Fruit fly (Drosophila melanogaster) whole organism, embryonic: Measurements from ENCODE around the gene CG15914.

Source experiments
- Abd-B ChIP-seq: fragments of 200-800 bp; sonication (Bioruptor generic); optimal IDR thresholded peaks from 2 replicates; lab custom pipeline; 2018; ENCODE audit warnings: missing biosample characterization, mild to moderate bottlenecking, missing genetic modification characterization, moderate library complexity
- Aef1 ChIP-seq: fragments of 200-800 bp; sonication (Bioruptor generic); IDR thresholded peaks from 3 replicates; pipeline ENCODE4 v1.3.6; 2022; ENCODE audit warnings: missing biosample characterization, missing genetic modification characterization
- Blimp-1 ChIP-seq: fragments of 200-800 bp; sonication (Bioruptor generic); optimal IDR thresholded peaks from 3 replicates; lab custom pipeline; 2018; ENCODE audit warnings: missing biosample characterization, missing genetic modification characterization, mild to moderate bottlenecking, moderate library complexity, missing genetic modification reagents
- C15 ChIP-seq: fragments of 200-800 bp; sonication (Bioruptor generic); IDR thresholded peaks from 3 replicates; pipeline ENCODE4 v1.3.6; 2022; ENCODE audit warnings: missing biosample characterization, missing genetic modification characterization
- CG11695 ChIP-seq: fragments of 200-800 bp; sonication (Bioruptor generic); IDR thresholded peaks from 3 replicates; pipeline ENCODE4 v1.3.6; 2022; ENCODE audit warnings: missing biosample characterization, missing genetic modification characterization
- CG1233 ChIP-seq: fragments of 200-800 bp; sonication (Bioruptor generic); optimal IDR thresholded peaks from 4 replicates; lab custom pipeline; 2018; ENCODE audit warnings: missing biosample characterization, mild to moderate bottlenecking, missing genetic modification characterization
- CG14860 ChIP-seq: fragments of 200-800 bp; sonication (Bioruptor generic); IDR thresholded peaks from 3 replicates; pipeline ENCODE4 v1.3.6; 2022; ENCODE audit warnings: missing biosample characterization, missing genetic modification characterization; ENCODE audit not compliant: partially characterized antibody
- CG1529 ChIP-seq: fragments of 200-800 bp; sonication (Bioruptor generic); optimal IDR thresholded peaks from 3 replicates; lab custom pipeline; 2018; ENCODE audit warnings: missing biosample characterization, missing genetic modification characterization
- CG15601 ChIP-seq: fragments of 200-800 bp; sonication (Bioruptor generic); optimal IDR thresholded peaks from 3 replicates; lab custom pipeline; 2019; ENCODE audit warnings: missing biosample characterization, mild to moderate bottlenecking, missing genetic modification characterization, moderate library complexity
- CG18619 ChIP-seq: fragments of 200-800 bp; sonication (Bioruptor generic); optimal IDR thresholded peaks from 3 replicates; lab custom pipeline; 2017; ENCODE audit warnings: missing biosample characterization, mild to moderate bottlenecking, missing genetic modification characterization
- CG2712 ChIP-seq: fragments of 200-800 bp; optimal IDR thresholded peaks from 3 replicates; lab custom pipeline; 2019; ENCODE audit warnings: missing biosample characterization, mild to moderate bottlenecking, missing genetic modification characterization, moderate library complexity
- CG2875 ChIP-seq: fragments of 200-800 bp; sonication (Bioruptor generic); optimal IDR thresholded peaks from 2 replicates; lab custom pipeline; 2017; ENCODE audit warnings: missing biosample characterization, mild to moderate bottlenecking, missing genetic modification characterization, missing genetic modification reagents
- CG3847 ChIP-seq: fragments of 200-800 bp; sonication (Bioruptor generic); IDR thresholded peaks from 2 replicates; pipeline ENCODE4 v1.3.6; 2022; ENCODE audit warnings: missing biosample characterization, missing genetic modification characterization
- CG4404 ChIP-seq: fragments of 200-800 bp; sonication (Bioruptor generic); IDR thresholded peaks from 2 replicates; pipeline ENCODE4 v1.3.6; 2022; ENCODE audit warnings: missing biosample characterization, missing genetic modification characterization
- CG4820 ChIP-seq: fragments of 200-800 bp; sonication (Bioruptor generic); optimal IDR thresholded peaks from 3 replicates; lab custom pipeline; 2016; ENCODE audit warnings: missing biosample characterization, missing genetic modification characterization
- CG5180 ChIP-seq: fragments of 200-800 bp; sonication (Bioruptor generic); optimal IDR thresholded peaks from 3 replicates; lab custom pipeline; 2017; ENCODE audit warnings: missing biosample characterization, missing genetic modification characterization, mild to moderate bottlenecking, moderate library complexity, missing genetic modification reagents
- CG6689 ChIP-seq: fragments of 200-800 bp; sonication (Bioruptor generic); IDR thresholded peaks from 2 replicates; pipeline ENCODE4 v1.3.6; 2022; ENCODE audit warnings: missing biosample characterization, missing genetic modification characterization
- CG6854 ChIP-seq: fragments of 200-800 bp; sonication (Bioruptor generic); optimal IDR thresholded peaks from 3 replicates; lab custom pipeline; 2017; ENCODE audit warnings: missing biosample characterization, mild to moderate bottlenecking, missing genetic modification characterization
- CG7786 ChIP-seq: fragments of 200-800 bp; sonication (Bioruptor generic); optimal IDR thresholded peaks from 2 replicates; lab custom pipeline; 2016; ENCODE audit warnings: missing biosample characterization, missing genetic modification characterization
- CG7963 ChIP-seq: fragments of 200-800 bp; sonication (Bioruptor generic); IDR thresholded peaks from 3 replicates; pipeline ENCODE4 v1.3.6; 2022; ENCODE audit warnings: missing biosample characterization, missing genetic modification characterization; ENCODE audit not compliant: partially characterized antibody
- CG7987 ChIP-seq: fragments of 200-800 bp; sonication (Bioruptor generic); optimal IDR thresholded peaks from 2 replicates; lab custom pipeline; 2018; ENCODE audit warnings: missing biosample characterization, mild to moderate bottlenecking, missing genetic modification characterization, moderate library complexity
- CTCF ChIP-seq: fragments of 200-800 bp; sonication (Bioruptor generic); optimal IDR thresholded peaks from 2 replicates; lab custom pipeline; 2017; ENCODE audit warnings: missing biosample characterization, mild to moderate bottlenecking, missing genetic modification characterization, moderate library complexity
- D ChIP-seq, 2 experiments: fragments of 200-800 bp in 1 of 2; fragments of >200 bp in 1 of 2; sonication (Bioruptor generic) in 1 of 2; optimal IDR thresholded peaks; 2 replicates in 1 of 2; 3 replicates in 1 of 2; lab custom pipeline; 2017; ENCODE audit warnings: mild to moderate bottlenecking in 1 of 2, missing biosample characterization in 1 of 2, missing genetic modification characterization in 1 of 2, missing genetic modification reagents in 1 of 2
- Eip74EF ChIP-seq, 2 experiments: fragments of 200-800 bp in 1 of 2; fragments of >200 bp in 1 of 2; sonication (Bioruptor generic) in 1 of 2; optimal IDR thresholded peaks; 2 replicates each; lab custom pipeline; 2017 to 2019; ENCODE audit warnings: missing biosample characterization in 2 of 2, missing genetic modification characterization in 2 of 2, mild to moderate bottlenecking in 1 of 2, moderate library complexity in 1 of 2
- Ets65A ChIP-seq: fragments of 200-800 bp; sonication (Bioruptor generic); peaks from one replicate; lab custom pipeline; 2016; ENCODE audit warnings: missing biosample characterization, missing genetic modification characterization
- Gug ChIP-seq: fragments of 200-800 bp; sonication (Bioruptor generic); IDR thresholded peaks from 4 replicates; pipeline ENCODE4 v1.3.6; 2022; ENCODE audit warnings: missing biosample characterization, missing genetic modification characterization
- Myb ChIP-seq: fragments of 200-800 bp; sonication (Bioruptor generic); optimal IDR thresholded peaks from 2 replicates; lab custom pipeline; 2016; ENCODE audit warnings: missing biosample characterization, missing genetic modification characterization
- NC2α ChIP-seq: fragments of 200-800 bp; sonication (Bioruptor generic); optimal IDR thresholded peaks from 2 replicates; lab custom pipeline; 2016; ENCODE audit warnings: missing biosample characterization, missing genetic modification characterization
- Pdp1 ChIP-seq, 2 experiments: fragments of 200-800 bp; sonication (Bioruptor generic); optimal IDR thresholded peaks; 3 replicates each; lab custom pipeline; 2016; ENCODE audit warnings: missing biosample characterization in 2 of 2, missing genetic modification characterization in 2 of 2, mild to moderate bottlenecking in 1 of 2, moderate library complexity in 1 of 2
- Side ChIP-seq: fragments of 200-800 bp; sonication (Bioruptor generic); optimal IDR thresholded peaks from 2 replicates; lab custom pipeline; 2016; ENCODE audit warnings: missing biosample characterization, missing genetic modification characterization
- Sin3A ChIP-seq: fragments of >200 bp; optimal IDR thresholded peaks from 2 replicates; lab custom pipeline; 2018
- Taf1 ChIP-seq: fragments of 200-800 bp; sonication (Bioruptor generic); IDR thresholded peaks from 2 replicates; pipeline ENCODE4 v1.3.6; 2022; ENCODE audit warnings: missing biosample characterization, missing genetic modification characterization
- abd-A ChIP-seq: fragments of 200-800 bp; sonication (Bioruptor generic); optimal IDR thresholded peaks from 3 replicates; lab custom pipeline; 2019; ENCODE audit warnings: missing biosample characterization, mild to moderate bottlenecking, missing genetic modification characterization, moderate library complexity
- al ChIP-seq: fragments of 200-800 bp; sonication (Bioruptor generic); IDR thresholded peaks from 2 replicates; pipeline ENCODE4 v1.3.6; 2022; ENCODE audit warnings: missing biosample characterization, missing genetic modification characterization
- az2 ChIP-seq: fragments of 200-800 bp; sonication (Bioruptor generic); optimal IDR thresholded peaks from 3 replicates; lab custom pipeline; 2016; ENCODE audit warnings: missing biosample characterization, missing genetic modification characterization
- bbx ChIP-seq: fragments of 200-800 bp; sonication (Bioruptor generic); IDR thresholded peaks from 2 replicates; pipeline ENCODE4 v1.3.6; 2022; ENCODE audit warnings: missing biosample characterization, missing genetic modification characterization; ENCODE audit not compliant: partially characterized antibody
- chn ChIP-seq: fragments of 200-800 bp; sonication (Bioruptor generic); optimal IDR thresholded peaks from 2 replicates; lab custom pipeline; 2016; ENCODE audit warnings: missing biosample characterization, missing genetic modification characterization
- crp ChIP-seq, 2 experiments: fragments of 200-800 bp; sonication (Bioruptor generic); optimal IDR thresholded peaks; 2 replicates in 1 of 2; 3 replicates in 1 of 2; lab custom pipeline; 2017; ENCODE audit warnings: missing biosample characterization in 2 of 2, missing genetic modification characterization in 2 of 2, mild to moderate bottlenecking in 1 of 2, moderate library complexity in 1 of 2
- eve ChIP-seq, 2 experiments: fragments of >200 bp; optimal IDR thresholded peaks; 2 replicates each; lab custom pipeline; 2017; ENCODE audit warnings: missing biosample characterization in 2 of 2, missing genetic modification characterization in 2 of 2
- gcm2 ChIP-seq: fragments of 200-800 bp; sonication (Bioruptor generic); optimal IDR thresholded peaks from 2 replicates; lab custom pipeline; 2016; ENCODE audit warnings: missing biosample characterization, missing genetic modification characterization
- grau ChIP-seq: fragments of 200-800 bp; optimal IDR thresholded peaks from 3 replicates; lab custom pipeline; 2019; ENCODE audit warnings: missing biosample characterization, mild to moderate bottlenecking, missing genetic modification characterization, moderate library complexity
- knrl ChIP-seq: fragments of 200-800 bp; sonication (Bioruptor generic); IDR thresholded peaks from 3 replicates; pipeline ENCODE4 v1.3.6; 2022; ENCODE audit warnings: missing biosample characterization, missing genetic modification characterization; ENCODE audit not compliant: partially characterized antibody
- nerfin-1 ChIP-seq: fragments of 200-800 bp; sonication (Bioruptor generic); optimal IDR thresholded peaks from 3 replicates; lab custom pipeline; 2019; ENCODE audit warnings: missing biosample characterization, mild to moderate bottlenecking, missing genetic modification characterization, moderate library complexity
- nerfin-2 ChIP-seq: fragments of 200-800 bp; sonication (Bioruptor generic); IDR thresholded peaks from 2 replicates; pipeline ENCODE4 v1.3.6; 2022; ENCODE audit warnings: missing biosample characterization, missing genetic modification characterization; ENCODE audit not compliant: partially characterized antibody
- phol ChIP-seq: fragments of 200-800 bp; sonication (Bioruptor generic); optimal IDR thresholded peaks from 3 replicates; lab custom pipeline; 2018; ENCODE audit warnings: missing biosample characterization, mild to moderate bottlenecking, missing genetic modification characterization, moderate library complexity
- sim ChIP-seq: fragments of 200-800 bp; sonication (Bioruptor generic); IDR thresholded peaks from 2 replicates; pipeline ENCODE4 v1.3.6; 2022; ENCODE audit warnings: missing biosample characterization, missing genetic modification characterization
- slp2 ChIP-seq: fragments of 200-800 bp; sonication (Bioruptor generic); optimal IDR thresholded peaks from 2 replicates; lab custom pipeline; 2016; ENCODE audit warnings: missing biosample characterization, missing genetic modification characterization
- sug ChIP-seq: fragments of 200-800 bp; optimal IDR thresholded peaks from 2 replicates; lab custom pipeline; 2019; ENCODE audit warnings: missing biosample characterization, mild to moderate bottlenecking, missing genetic modification characterization, moderate library complexity
- vnd ChIP-seq: fragments of 200-800 bp; sonication (Bioruptor generic); IDR thresholded peaks from 3 replicates; pipeline ENCODE4 v1.3.6; 2022; ENCODE audit warnings: missing biosample characterization, missing genetic modification characterization; ENCODE audit not compliant: partially characterized antibody
- zfh1 ChIP-seq: fragments of 200-800 bp; sonication (Bioruptor generic); IDR thresholded peaks from 3 replicates; pipeline ENCODE4 v1.3.6; 2022; ENCODE audit warnings: missing biosample characterization, missing genetic modification characterization

Gene CG15914

dm6 chrX:15844139-15844538, 9.1 kb upstream of the CG15914 start, which contains the start of the genes ArgRS and CG8578 (continued):
- no peak for TF ChIP-seq eve (GFP tag; optimal IDR thresholded peaks at IDR 0.05; lab: Kevin White, UChicago)
- TF ChIP-seq bbx (GFP tag; lab: Robert Waterston, UW) = peak; percentile 65
- TF ChIP-seq CG2875 (GFP tag; lab: Kevin White, UChicago) = no peak
- no peak for TF ChIP-seq gcm2
- peak; percentile 73 for TF ChIP-seq sug (tag; lab: Kevin White, UChicago)
- TF ChIP-seq nerfin-1 = peak; percentile 23
- TF ChIP-seq abd-A = no peak
- TF ChIP-seq CG14860 (GFP tag; lab: Robert Waterston, UW) = peak; percentile 90
- no peak for TF ChIP-seq CG3847
- TF ChIP-seq CG7963 = 0 out of 3 replicates have a peak, but pooled peaks have one; percentile 47
- TF ChIP-seq NC2α (GFP tag; lab: Kevin White, UChicago) = no peak
- peak; percentile 96 for TF ChIP-seq Sin3A (lab: Kevin White, UChicago)
- no peak for TF ChIP-seq Blimp-1 (GFP tag; lab: Kevin White, UChicago)
- TF ChIP-seq CG7987 (GFP tag; lab: Kevin White, UChicago) = no peak
- peak; percentile 82 for TF ChIP-seq Gug
- peak; percentile 32; the same call in 1 of the 2 replicates for TF ChIP-seq al (GFP tag; lab: Robert Waterston, UW)
- peak; percentile 77 for TF ChIP-seq D (optimal IDR thresholded peaks at IDR 0.05; lab: Kevin White, UChicago)
- TF ChIP-seq D (GFP tag; optimal IDR thresholded peaks at IDR 0.05; lab: Kevin White, UChicago) = no peak
- TF ChIP-seq chn (GFP tag; lab: Kevin White, UChicago) = peak; percentile 56
- TF ChIP-seq Ets65A (GFP tag; lab: Kevin White, UChicago) = peak; percentile 98
- TF ChIP-seq vnd (GFP tag; lab: Robert Waterston, UW) = peak; percentile 89
- no peak for TF ChIP-seq sim (GFP tag; lab: Robert Waterston, UW)
- TF ChIP-seq CTCF (GFP tag; lab: Kevin White, UChicago) = peak; percentile 39
- TF ChIP-seq Aef1 = peak; percentile 63; the same call in 2 of the 3 replicates
- peak; percentile 67 for TF ChIP-seq CG4404 (GFP tag; lab: Robert Waterston, UW)
- TF ChIP-seq zfh1 (GFP tag; lab: Robert Waterston, UW) = peak; percentile 57; the same call in 1 of the 3 replicates
- TF ChIP-seq CG6689 = peak; percentile 83; the same call in 1 of the 2 replicates
- TF ChIP-seq Pdp1 (GFP tag; optimal IDR thresholded peaks at IDR 0.05; lab: Kevin White, UChicago) = peak; percentile 80 to 88
- peak; percentile 58; the same call in 1 of the 2 replicates for TF ChIP-seq Taf1 (GFP tag; lab: Robert Waterston, UW)
- TF ChIP-seq crp (GFP tag; optimal IDR thresholded peaks at IDR 0.05; lab: Kevin White, UChicago) = peak in 1 of 2 experiments; percentile 71
- TF ChIP-seq CG7786 (GFP tag; lab: Kevin White, UChicago) = peak; percentile 43
- TF ChIP-seq CG2712 (tag; lab: Kevin White, UChicago) = peak; percentile 80
- TF ChIP-seq C15 (GFP tag; lab: Robert Waterston, UW) = no peak
- peak; percentile 80 for TF ChIP-seq Side
- peak; percentile 91 for TF ChIP-seq knrl (GFP tag; lab: Robert Waterston, UW)
- no peak for TF ChIP-seq CG1529
- TF ChIP-seq nerfin-2 = peak; percentile 81
- TF ChIP-seq CG11695 (GFP tag; lab: Robert Waterston, UW) = peak; percentile 45; the same call in 1 of the 3 replicates
- TF ChIP-seq grau = peak; percentile 53
- no peak for TF ChIP-seq CG5180 (GFP tag; lab: Kevin White, UChicago)
- no peak for TF ChIP-seq CG6854 (GFP tag; lab: Kevin White, UChicago)
- TF ChIP-seq CG1233 (GFP tag; lab: Kevin White, UChicago) = peak; percentile 71
- peak; percentile 60 for TF ChIP-seq phol
- TF ChIP-seq slp2 (GFP tag; lab: Kevin White, UChicago) = peak; percentile 88
- TF ChIP-seq CG18619 (GFP tag; lab: Kevin White, UChicago) = no peak
- TF ChIP-seq CG15601 = no peak
- no peak for TF ChIP-seq CG4820 (GFP tag; lab: Kevin White, UChicago)
- TF ChIP-seq Myb (GFP tag; lab: Kevin White, UChicago) = peak; percentile 42
- TF ChIP-seq Eip74EF (GFP tag; optimal IDR thresholded peaks at IDR 0.05; lab: Kevin White, UChicago) = peak in 1 of 2 experiments; percentile 38
- peak; percentile 19 for TF ChIP-seq az2
- no peak for TF ChIP-seq Abd-B (GFP tag; lab: Kevin White, UChicago)
